Fruit fly (Drosophila melanogaster): Measurements from ENCODE around the gene Ctr9.
A peak's percentile ranks its signal among the peaks of the same experiment; 100 is the strongest.

Ctr9 gene

dm6 chr3L:1295693-1296092 lies 11.3 kb upstream of the Ctr9 start, which contains the start of gene Rabex-5:
Gene Rabex-5 (plus strand): TSS chr3L:1295913.
- peak; percentile 35 for TF ChIP-seq Hr39 (GFP tag; optimal IDR thresholded peaks at IDR 0.05)
- TF ChIP-seq acj6 (GFP tag; optimal IDR thresholded peaks at IDR 0.05) = peak; percentile 12
- TF ChIP-seq Sox102F (GFP tag; optimal IDR thresholded peaks at IDR 0.05) = no peak
- 0 out of 3 replicates have a peak, but pooled peaks have one; percentile 16 for TF ChIP-seq eg (GFP tag; IDR thresholded peaks at IDR 0.05)
- no peak for TF ChIP-seq CG4318 (GFP tag; optimal IDR thresholded peaks at IDR 0.05)
- no peak for TF ChIP-seq CG32006 (GFP tag; optimal IDR thresholded peaks at IDR 0.05)
- TF ChIP-seq fd85E (GFP tag; optimal IDR thresholded peaks at IDR 0.05) = no peak
- TF ChIP-seq svp (GFP tag) = peak; percentile 90
- TF ChIP-seq CG8319 (GFP tag; optimal IDR thresholded peaks at IDR 0.05) = no peak
- peak; percentile 75 for TF ChIP-seq Sox14 (GFP tag; optimal IDR thresholded peaks at IDR 0.05)
- no peak for TF ChIP-seq CG10631 (GFP tag; optimal IDR thresholded peaks at IDR 0.05)
- peak; percentile 13 for TF ChIP-seq Ets21C (GFP tag; optimal IDR thresholded peaks at IDR 0.05)
- no peak for TF ChIP-seq dac (GFP tag; optimal IDR thresholded peaks at IDR 0.05)
- TF ChIP-seq cyc (GFP tag; optimal IDR thresholded peaks at IDR 0.05) = peak; percentile 19
- no peak for TF ChIP-seq lz (GFP tag; optimal IDR thresholded peaks at IDR 0.05)
- TF ChIP-seq CG8119 (GFP tag; IDR thresholded peaks at IDR 0.05) = no peak
- TF ChIP-seq Hr4 (GFP tag; optimal IDR thresholded peaks at IDR 0.05) = no peak
- TF ChIP-seq CG6808 (GFP tag; optimal IDR thresholded peaks at IDR 0.05) = peak; percentile 43
- no peak for TF ChIP-seq CG9139 (GFP tag; optimal IDR thresholded peaks at IDR 0.05)
- no peak for TF ChIP-seq Gug (GFP tag; IDR thresholded peaks at IDR 0.05)
- no peak for TF ChIP-seq Met (GFP tag; optimal IDR thresholded peaks at IDR 0.05)
- TF ChIP-seq CG34406 (GFP tag; optimal IDR thresholded peaks at IDR 0.05) = no peak
- TF ChIP-seq CG3032 (tag; optimal IDR thresholded peaks at IDR 0.05) = no peak
- TF ChIP-seq achi (GFP tag; optimal IDR thresholded peaks at IDR 0.05) = no peak
- TF ChIP-seq CG3919 (GFP tag; optimal IDR thresholded peaks at IDR 0.05) = no peak
- no peak for TF ChIP-seq dsx (GFP tag; optimal IDR thresholded peaks at IDR 0.05; ENCODE audit: poor library complexity, severe bottlenecking)
- no peak for TF ChIP-seq CG6792 (GFP tag; optimal IDR thresholded peaks at IDR 0.05)
- TF ChIP-seq CG31627 (GFP tag; optimal IDR thresholded peaks at IDR 0.05) = peak; percentile 41
- TF ChIP-seq fd59A (GFP tag; optimal IDR thresholded peaks at IDR 0.05) = no peak
- no peak for TF ChIP-seq CG6276 (GFP tag; optimal IDR thresholded peaks at IDR 0.05)
- TF ChIP-seq CG15336 (GFP tag; IDR thresholded peaks at IDR 0.05) = 0 out of 2 replicates have a peak, but pooled peaks have one; percentile 22
- TF ChIP-seq CG6854 (GFP tag; optimal IDR thresholded peaks at IDR 0.05) = no peak

dm6 chr3L:1298509-1298908 lies 8.5 kb upstream of the Ctr9 start, which contains the start of gene scf:
Gene scf (plus strand): TSS chr3L:1298672.
- TF ChIP-seq CG11294 (GFP tag; IDR thresholded peaks at IDR 0.05) (no peak), eg (GFP tag; IDR thresholded peaks at IDR 0.05) (peak; percentile 38; the same call in 1 of the 3 replicates), CG6808 (GFP tag; optimal IDR thresholded peaks at IDR 0.05) (peak; percentile 100), CG1621 (tag; optimal IDR thresholded peaks at IDR 0.05) (peak; percentile 38), topi (GFP tag; optimal IDR thresholded peaks at IDR 0.05) (peak; percentile 8), CG6276 (GFP tag; optimal IDR thresholded peaks at IDR 0.05) (no peak), svp (GFP tag) (peak; percentile 90), fd85E (GFP tag; optimal IDR thresholded peaks at IDR 0.05) (no peak), esn (GFP tag; optimal IDR thresholded peaks at IDR 0.05) (peak; percentile 16), Sox14 (GFP tag; optimal IDR thresholded peaks at IDR 0.05) (peak; percentile 4), lz (GFP tag; optimal IDR thresholded peaks at IDR 0.05) (no peak)

dm6 chr3L:1300076-1300635 lies 6.9 kb upstream of the Ctr9 start:
- TF ChIP-seq topi (GFP tag; optimal IDR thresholded peaks at IDR 0.05) (peak; percentile 68), fd85E (GFP tag; optimal IDR thresholded peaks at IDR 0.05) (no peak), CG8319 (GFP tag; optimal IDR thresholded peaks at IDR 0.05) (peak; percentile 6), CG8119 (GFP tag; IDR thresholded peaks at IDR 0.05) (peak; percentile 61), OdsH (GFP tag; optimal IDR thresholded peaks at IDR 0.05) (no peak), Sox15 (GFP tag; optimal IDR thresholded peaks at IDR 0.05) (peak; percentile 47), pdm3 (GFP tag; optimal IDR thresholded peaks at IDR 0.05) (no peak), CG1621 (tag; optimal IDR thresholded peaks at IDR 0.05) (peak; percentile 29), CG11762 (GFP tag; optimal IDR thresholded peaks at IDR 0.05; ENCODE audit: insufficient read depth) (peak; percentile 37), CG7368 (GFP tag; optimal IDR thresholded peaks at IDR 0.05) (no peak), CG10631 (GFP tag; optimal IDR thresholded peaks at IDR 0.05) (no peak), Lpt (GFP tag; optimal IDR thresholded peaks at IDR 0.05) (peak; percentile 29), Sox14 (GFP tag; optimal IDR thresholded peaks at IDR 0.05) (peak; percentile 60), achi (GFP tag; optimal IDR thresholded peaks at IDR 0.05) (no peak), Sox102F (GFP tag; optimal IDR thresholded peaks at IDR 0.05) (no peak), Hr38 (GFP tag; optimal IDR thresholded peaks at IDR 0.05) (no peak), CG3919 (GFP tag; optimal IDR thresholded peaks at IDR 0.05) (no peak), Hr4 (GFP tag; optimal IDR thresholded peaks at IDR 0.05) (no peak), Ets96B (tag; optimal IDR thresholded peaks at IDR 0.05) (peak; percentile 67), CG16779 (tag; optimal IDR thresholded peaks at IDR 0.05) (no peak), svp (GFP tag) (peak; percentile 90), CG3032 (tag; optimal IDR thresholded peaks at IDR 0.05) (peak; percentile 58), CG8632 (GFP tag; optimal IDR thresholded peaks at IDR 0.05) (peak; percentile 65), CG6276 (GFP tag; optimal IDR thresholded peaks at IDR 0.05) (no peak)
